Fruit fly (Drosophila melanogaster) whole organism, prepupa: Measurements from ENCODE around the gene CG2698.

Source experiments
- Blimp-1 ChIP-seq: fragments of 200-800 bp; sonication (Bioruptor generic); optimal IDR thresholded peaks from 3 replicates; lab custom pipeline; 2017; ENCODE audit warnings: missing biosample characterization, missing genetic modification characterization, mild to moderate bottlenecking, moderate library complexity, missing genetic modification reagents
- CG10631 ChIP-seq: fragments of 200-800 bp; sonication (Bioruptor generic); optimal IDR thresholded peaks from 2 replicates; lab custom pipeline; 2016; ENCODE audit warnings: missing biosample characterization, missing genetic modification characterization
- CG10669 ChIP-seq: fragments of 200-800 bp; sonication (Bioruptor generic); optimal IDR thresholded peaks from 3 replicates; lab custom pipeline; 2018; ENCODE audit warnings: missing biosample characterization, mild to moderate bottlenecking, missing genetic modification characterization, moderate library complexity
- CG11294 ChIP-seq: fragments of 200-800 bp; sonication (Bioruptor generic); IDR thresholded peaks from 2 replicates; pipeline ENCODE4 v1.3.6; 2022; ENCODE audit warnings: missing biosample characterization, missing genetic modification characterization
- CG11902 ChIP-seq: fragments of 200-800 bp; sonication (Bioruptor generic); optimal IDR thresholded peaks from 3 replicates; lab custom pipeline; 2016; ENCODE audit warnings: missing biosample characterization, missing genetic modification characterization
- CG15336 ChIP-seq: fragments of 200-800 bp; sonication (Bioruptor generic); IDR thresholded peaks from 2 replicates; pipeline ENCODE4 v1.3.6; 2022; ENCODE audit warnings: missing biosample characterization, missing genetic modification characterization
- CG16779 ChIP-seq: fragments of 200-800 bp; sonication (Bioruptor generic); optimal IDR thresholded peaks from 3 replicates; lab custom pipeline; 2017; ENCODE audit warnings: missing biosample characterization, mild to moderate bottlenecking, missing genetic modification characterization
- CG3032 ChIP-seq: fragments of 200-800 bp; optimal IDR thresholded peaks from 2 replicates; lab custom pipeline; 2019; ENCODE audit warnings: missing biosample characterization, mild to moderate bottlenecking, missing genetic modification characterization, moderate library complexity
- CG31627 ChIP-seq: fragments of 200-800 bp; sonication (Bioruptor generic); optimal IDR thresholded peaks from 3 replicates; lab custom pipeline; 2016; ENCODE audit warnings: missing biosample characterization, missing genetic modification characterization
- CG32006 ChIP-seq: fragments of 200-800 bp; sonication (Bioruptor generic); optimal IDR thresholded peaks from 3 replicates; lab custom pipeline; 2017; ENCODE audit warnings: missing biosample characterization, mild to moderate bottlenecking, missing genetic modification characterization
- CG34406 ChIP-seq: fragments of 200-800 bp; sonication (Bioruptor generic); optimal IDR thresholded peaks from 3 replicates; lab custom pipeline; 2016; ENCODE audit warnings: missing biosample characterization, missing genetic modification characterization
- CG3919 ChIP-seq: fragments of 200-800 bp; sonication (Bioruptor generic); optimal IDR thresholded peaks from 3 replicates; lab custom pipeline; 2016; ENCODE audit warnings: missing biosample characterization, missing genetic modification characterization
- CG6792 ChIP-seq: fragments of 200-800 bp; sonication (Bioruptor generic); optimal IDR thresholded peaks from 3 replicates; lab custom pipeline; 2016; ENCODE audit warnings: missing biosample characterization, missing genetic modification characterization
- CG8119 ChIP-seq: fragments of 200-800 bp; sonication (Bioruptor generic); IDR thresholded peaks from 3 replicates; pipeline ENCODE4 v1.3.6; 2022; ENCODE audit warnings: missing biosample characterization, missing genetic modification characterization
- CG8319 ChIP-seq: fragments of 200-800 bp; sonication (Bioruptor generic); optimal IDR thresholded peaks from 3 replicates; lab custom pipeline; 2016; ENCODE audit warnings: missing biosample characterization, missing genetic modification characterization
- CG8632 ChIP-seq: fragments of 200-800 bp; sonication (Bioruptor generic); optimal IDR thresholded peaks from 3 replicates; lab custom pipeline; 2016; ENCODE audit warnings: missing biosample characterization, missing genetic modification characterization
- CG9139 ChIP-seq: fragments of 200-800 bp; sonication (Bioruptor generic); optimal IDR thresholded peaks from 3 replicates; lab custom pipeline; 2017; ENCODE audit warnings: missing biosample characterization, mild to moderate bottlenecking, missing genetic modification characterization
- Eip75B ChIP-seq: fragments of 200-800 bp; sonication (Bioruptor generic); optimal IDR thresholded peaks from 3 replicates; lab custom pipeline; 2016; ENCODE audit warnings: missing biosample characterization, missing genetic modification characterization
- Eip78C ChIP-seq: fragments of 200-800 bp; sonication (Bioruptor generic); peaks from one replicate; lab custom pipeline; 2016; ENCODE audit warnings: missing biosample characterization, missing genetic modification characterization
- Eip93F ChIP-seq: fragments of 200-800 bp; sonication (Bioruptor generic); optimal IDR thresholded peaks from 2 replicates; lab custom pipeline; 2016; ENCODE audit warnings: missing biosample characterization, mild to moderate bottlenecking, missing genetic modification characterization
- Ets21C ChIP-seq: fragments of 200-800 bp; sonication (Bioruptor generic); optimal IDR thresholded peaks from 3 replicates; lab custom pipeline; 2016; ENCODE audit warnings: missing biosample characterization, missing genetic modification characterization
- Ets96B ChIP-seq: fragments of 200-800 bp; optimal IDR thresholded peaks from 2 replicates; lab custom pipeline; 2019; ENCODE audit warnings: missing biosample characterization, mild to moderate bottlenecking, missing genetic modification characterization, moderate library complexity
- Gug ChIP-seq: fragments of 200-800 bp; sonication (Bioruptor generic); IDR thresholded peaks from 2 replicates; pipeline ENCODE4 v1.3.6; 2022; ENCODE audit warnings: missing biosample characterization, missing genetic modification characterization
- Hr38 ChIP-seq: sonication (Bioruptor generic); optimal IDR thresholded peaks from 2 replicates; lab custom pipeline; 2016; ENCODE audit warnings: missing biosample characterization, missing genetic modification characterization
- Hr39 ChIP-seq: fragments of 200-800 bp; sonication (Bioruptor generic); optimal IDR thresholded peaks from 2 replicates; lab custom pipeline; 2016; ENCODE audit warnings: missing biosample characterization, missing genetic modification characterization
- Hr4 ChIP-seq: fragments of 200-800 bp; sonication (Bioruptor generic); optimal IDR thresholded peaks from 3 replicates; lab custom pipeline; 2016; ENCODE audit warnings: missing biosample characterization, missing genetic modification characterization
- Lpt ChIP-seq: fragments of 200-800 bp; sonication (Bioruptor generic); optimal IDR thresholded peaks from 3 replicates; lab custom pipeline; 2016; ENCODE audit warnings: missing biosample characterization, missing genetic modification characterization
- Met ChIP-seq: fragments of 200-800 bp; sonication (Bioruptor generic); optimal IDR thresholded peaks from 3 replicates; lab custom pipeline; 2016; ENCODE audit warnings: missing biosample characterization, missing genetic modification characterization
- OdsH ChIP-seq: fragments of 200-800 bp; sonication (Bioruptor generic); optimal IDR thresholded peaks from 3 replicates; lab custom pipeline; 2016; ENCODE audit warnings: missing biosample characterization, missing genetic modification characterization
- Smox ChIP-seq: fragments of 200-800 bp; sonication (Bioruptor generic); optimal IDR thresholded peaks from 3 replicates; lab custom pipeline; 2016; ENCODE audit warnings: missing biosample characterization, missing genetic modification characterization
- Sox102F ChIP-seq: fragments of 200-800 bp; sonication (Bioruptor generic); optimal IDR thresholded peaks from 2 replicates; lab custom pipeline; 2016; ENCODE audit warnings: missing biosample characterization, mild to moderate bottlenecking, missing genetic modification characterization
- Sox14 ChIP-seq: fragments of 200-800 bp; sonication (Bioruptor generic); optimal IDR thresholded peaks from 3 replicates; lab custom pipeline; 2016; ENCODE audit warnings: missing biosample characterization, missing genetic modification characterization
- Sox15 ChIP-seq: fragments of 200-800 bp; sonication (Bioruptor generic); optimal IDR thresholded peaks from 3 replicates; lab custom pipeline; 2016; ENCODE audit warnings: missing biosample characterization, missing genetic modification characterization
- achi ChIP-seq: fragments of 200-800 bp; sonication (Bioruptor generic); optimal IDR thresholded peaks from 3 replicates; lab custom pipeline; 2016; ENCODE audit warnings: missing biosample characterization, missing genetic modification characterization
- acj6 ChIP-seq: fragments of 200-800 bp; sonication (Bioruptor generic); optimal IDR thresholded peaks from 3 replicates; lab custom pipeline; 2016; ENCODE audit warnings: missing biosample characterization, missing genetic modification characterization
- cyc ChIP-seq: fragments of 200-800 bp; sonication (Bioruptor generic); optimal IDR thresholded peaks from 3 replicates; lab custom pipeline; 2016; ENCODE audit warnings: missing biosample characterization, missing genetic modification characterization
- dac ChIP-seq: fragments of 200-800 bp; sonication (Bioruptor generic); optimal IDR thresholded peaks from 2 replicates; lab custom pipeline; 2017; ENCODE audit warnings: missing biosample characterization, mild to moderate bottlenecking, missing genetic modification characterization
- eg ChIP-seq: fragments of 200-800 bp; sonication (Bioruptor generic); IDR thresholded peaks from 3 replicates; pipeline ENCODE4 v1.3.6; 2022; ENCODE audit warnings: missing biosample characterization, missing genetic modification characterization
- esn ChIP-seq: fragments of 200-800 bp; sonication (Bioruptor generic); optimal IDR thresholded peaks from 2 replicates; lab custom pipeline; 2016; ENCODE audit warnings: missing biosample characterization, mild to moderate bottlenecking, missing genetic modification characterization, moderate library complexity
- fd59A ChIP-seq: fragments of 200-800 bp; sonication (Bioruptor generic); optimal IDR thresholded peaks from 2 replicates; lab custom pipeline; 2017; ENCODE audit warnings: missing biosample characterization, mild to moderate bottlenecking, missing genetic modification characterization, missing genetic modification reagents
- fd85E ChIP-seq: fragments of 200-800 bp; sonication (Bioruptor generic); optimal IDR thresholded peaks from 3 replicates; lab custom pipeline; 2016; ENCODE audit warnings: missing biosample characterization, missing genetic modification characterization
- net ChIP-seq: fragments of 200-800 bp; sonication (Bioruptor generic); optimal IDR thresholded peaks from 3 replicates; lab custom pipeline; 2016; ENCODE audit warnings: missing biosample characterization, missing genetic modification characterization
- pdm3 ChIP-seq: fragments of 200-800 bp; sonication (Bioruptor generic); optimal IDR thresholded peaks from 3 replicates; lab custom pipeline; 2016; ENCODE audit warnings: missing biosample characterization, missing genetic modification characterization
- salr ChIP-seq, 2 experiments: fragments of 200-800 bp; sonication (Bioruptor generic); optimal IDR thresholded peaks; 3 replicates each; lab custom pipeline; 2016 to 2018; ENCODE audit warnings: missing biosample characterization in 2 of 2, missing genetic modification characterization in 2 of 2, mild to moderate bottlenecking in 1 of 2
- spab ChIP-seq: fragments of 200-800 bp; sonication (Bioruptor generic); optimal IDR thresholded peaks from 2 replicates; lab custom pipeline; 2017; ENCODE audit warnings: missing biosample characterization, mild to moderate bottlenecking, missing genetic modification characterization, missing genetic modification reagents
- ss ChIP-seq, 2 experiments: fragments of 200-800 bp; sonication (Bioruptor generic); optimal IDR thresholded peaks; 2 replicates in 1 of 2; 3 replicates in 1 of 2; lab custom pipeline; 2017 to 2018; ENCODE audit warnings: mild to moderate bottlenecking in 2 of 2, missing biosample characterization in 2 of 2, missing genetic modification characterization in 2 of 2, moderate library complexity in 1 of 2
- svp ChIP-seq: fragments of 200-800 bp; sonication (Bioruptor generic); peaks from one replicate; lab custom pipeline; 2016; ENCODE audit warnings: missing biosample characterization, missing genetic modification characterization
- topi ChIP-seq: fragments of 200-800 bp; sonication (Bioruptor generic); optimal IDR thresholded peaks from 3 replicates; lab custom pipeline; 2016; ENCODE audit warnings: missing biosample characterization, missing genetic modification characterization
- vri ChIP-seq: fragments of 200-800 bp; sonication (Bioruptor generic); optimal IDR thresholded peaks from 3 replicates; lab custom pipeline; 2016; ENCODE audit warnings: missing biosample characterization, mild to moderate bottlenecking, missing genetic modification characterization

Gene CG2698

DNA sequence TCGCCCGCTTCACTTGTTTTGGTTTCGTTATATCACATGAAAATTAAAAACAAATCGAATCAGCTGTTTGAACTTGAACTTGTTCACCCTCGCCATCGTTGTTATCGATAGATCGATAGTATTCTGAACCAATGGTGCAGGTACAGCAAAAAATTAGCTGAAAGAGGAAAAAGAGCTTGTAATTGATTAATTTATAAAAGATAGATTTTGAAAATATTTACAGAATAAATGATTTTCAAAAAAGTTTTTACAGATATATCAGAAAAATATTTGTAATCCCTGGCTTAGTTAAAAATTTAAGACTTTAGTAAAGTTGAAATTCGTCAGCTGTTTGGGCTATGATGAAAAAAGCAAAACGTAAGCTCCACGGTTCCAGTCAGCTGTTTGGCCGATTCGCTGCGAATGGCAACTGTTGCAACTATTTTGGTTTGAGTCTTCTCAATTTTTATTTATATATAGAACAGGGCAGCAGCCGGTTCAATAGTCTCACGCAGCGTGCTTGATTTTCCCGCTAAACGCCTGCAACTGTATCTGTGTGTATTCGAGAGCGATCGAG lies 31.6 kb downstream of the CG2698 start, which contains the start of the genes CG11035 and unc-45 (continued):
- TF ChIP-seq Ets96B (tag; lab: Kevin White, UChicago) = peak; percentile 37
- TF ChIP-seq OdsH = peak; percentile 6
- TF ChIP-seq topi = peak; percentile 43
- TF ChIP-seq Blimp-1 (GFP tag; lab: Kevin White, UChicago) = no peak
- no peak for TF ChIP-seq CG10631
- no peak for TF ChIP-seq CG11902 (GFP tag; lab: Kevin White, UChicago)
- peak; percentile 26 for TF ChIP-seq achi
- TF ChIP-seq CG3032 (tag; lab: Kevin White, UChicago) = peak; percentile 46
- no peak for TF ChIP-seq CG15336 (GFP tag; lab: Robert Waterston, UW)
- TF ChIP-seq Sox14 (GFP tag; lab: Kevin White, UChicago) = peak; percentile 20
- no peak for TF ChIP-seq CG8319 (GFP tag; lab: Kevin White, UChicago)
- TF ChIP-seq CG3919 (GFP tag; lab: Kevin White, UChicago) = peak; percentile 37
- TF ChIP-seq pdm3 = peak; percentile 42
- TF ChIP-seq CG10669 (GFP tag; lab: Kevin White, UChicago) = peak; percentile 5
- TF ChIP-seq Hr39 = no peak
- TF ChIP-seq eg (GFP tag; lab: Robert Waterston, UW) = peak; percentile 64
- TF ChIP-seq CG9139 (GFP tag; lab: Kevin White, UChicago) = no peak
- no peak for TF ChIP-seq CG8632 (GFP tag; lab: Kevin White, UChicago)
- TF ChIP-seq fd85E (GFP tag; lab: Kevin White, UChicago) = no peak
- TF ChIP-seq Hr4 = peak; percentile 45
- TF ChIP-seq CG11294 (GFP tag; lab: Robert Waterston, UW) = no peak
- TF ChIP-seq Met (GFP tag; lab: Kevin White, UChicago) = peak; percentile 11
- no peak for TF ChIP-seq CG8119 (GFP tag; lab: Robert Waterston, UW)
- TF ChIP-seq net (GFP tag; lab: Kevin White, UChicago) = no peak
- no peak for TF ChIP-seq acj6 (GFP tag; lab: Kevin White, UChicago)
- peak; percentile 31 for TF ChIP-seq Smox (GFP tag; lab: Kevin White, UChicago)
- TF ChIP-seq svp (GFP tag; lab: Kevin White, UChicago) = peak; percentile 98
- no peak for TF ChIP-seq Lpt (GFP tag; lab: Kevin White, UChicago)
- TF ChIP-seq salr (GFP tag; optimal IDR thresholded peaks at IDR 0.05; lab: Kevin White, UChicago) = no peak
- peak; percentile 9 to 33 for TF ChIP-seq ss (GFP tag; optimal IDR thresholded peaks at IDR 0.05; lab: Kevin White, UChicago)
- peak; percentile 9; the same call in 1 of the 2 replicates for TF ChIP-seq Gug (GFP tag; lab: Robert Waterston, UW)
- no peak for TF ChIP-seq Ets21C (GFP tag; lab: Kevin White, UChicago)
- peak; percentile 36 for TF ChIP-seq Eip75B (GFP tag; lab: Kevin White, UChicago)
- peak; percentile 8 for TF ChIP-seq CG31627 (GFP tag; lab: Kevin White, UChicago)
- TF ChIP-seq, all 60 proteins: peak for 26

DNA sequence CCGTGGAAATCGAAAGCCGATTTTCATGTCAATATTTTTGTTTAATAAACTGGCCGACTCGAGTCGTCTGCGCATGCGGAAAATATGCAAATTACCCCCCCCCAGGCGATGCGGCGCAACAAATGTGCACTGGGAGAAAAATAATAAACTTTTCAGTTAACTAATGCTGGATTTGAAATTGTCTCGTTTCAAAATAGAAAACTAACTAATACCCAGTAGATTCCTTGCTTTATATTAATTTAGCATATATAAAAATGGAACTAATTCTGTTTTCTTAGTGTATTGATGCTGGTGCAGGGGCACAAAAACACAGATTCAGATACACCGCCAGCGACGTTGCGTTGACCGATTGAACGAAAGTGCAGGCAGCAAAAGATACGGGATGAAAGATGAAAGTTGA lies 36.5 kb downstream of the CG2698 start:
- TF ChIP-seq Eip75B (GFP tag; lab: Kevin White, UChicago) (peak; percentile 58), esn (GFP tag; lab: Kevin White, UChicago) (peak; percentile 62), CG16779 (tag; lab: Kevin White, UChicago) (no peak), Hr38 (no peak), Sox102F (GFP tag; lab: Kevin White, UChicago) (peak; percentile 51), spab (GFP tag; lab: Kevin White, UChicago) (peak; percentile 21), CG6792 (GFP tag; lab: Kevin White, UChicago) (peak; percentile 61), CG32006 (GFP tag; lab: Kevin White, UChicago) (peak; percentile 84), CG9139 (GFP tag; lab: Kevin White, UChicago) (no peak), CG8319 (GFP tag; lab: Kevin White, UChicago) (peak; percentile 54), Eip78C (GFP tag; lab: Kevin White, UChicago) (peak; percentile 90), CG15336 (GFP tag; lab: Robert Waterston, UW) (peak; percentile 82), Hr39 (peak; percentile 31), CG10631 (peak; percentile 54), fd59A (no peak), cyc (GFP tag; lab: Kevin White, UChicago) (peak; percentile 55), Lpt (GFP tag; lab: Kevin White, UChicago) (peak; percentile 39), net (GFP tag; lab: Kevin White, UChicago) (peak; percentile 47), eg (GFP tag; lab: Robert Waterston, UW) (peak; percentile 92), ss (GFP tag; optimal IDR thresholded peaks at IDR 0.05; lab: Kevin White, UChicago) (no peak), Eip93F (GFP tag; lab: Kevin White, UChicago) (no peak), Hr4 (peak; percentile 86), Sox15 (GFP tag; lab: Kevin White, UChicago) (no peak), pdm3 (peak; percentile 56), dac (GFP tag; lab: Kevin White, UChicago) (peak; percentile 69), acj6 (GFP tag; lab: Kevin White, UChicago) (peak; percentile 54), CG34406 (GFP tag; lab: Kevin White, UChicago) (peak; percentile 50), vri (GFP tag; lab: Kevin White, UChicago) (no peak)
